Fruit fly (Drosophila melanogaster) whole organism, embryonic: ENCODE results near the gene Cyfip.

Experiments used
- Ada2b ChIP-seq: fragments of 200-800 bp; sonication (Bioruptor generic); IDR thresholded peaks from 2 replicates; pipeline ENCODE4 v1.3.6; 2022; ENCODE audit warnings: missing biosample characterization, missing genetic modification characterization
- Aef1 ChIP-seq: fragments of 200-800 bp; sonication (Bioruptor generic); IDR thresholded peaks from 3 replicates; pipeline ENCODE4 v1.3.6; 2022; ENCODE audit warnings: missing biosample characterization, missing genetic modification characterization
- B-H2 ChIP-seq: fragments of 200-800 bp; sonication (Bioruptor generic); optimal IDR thresholded peaks from 2 replicates; lab custom pipeline; 2018; ENCODE audit warnings: missing biosample characterization, mild to moderate bottlenecking, missing genetic modification characterization
- Blimp-1 ChIP-seq: fragments of 200-800 bp; sonication (Bioruptor generic); optimal IDR thresholded peaks from 3 replicates; lab custom pipeline; 2018; ENCODE audit warnings: missing biosample characterization, missing genetic modification characterization, mild to moderate bottlenecking, moderate library complexity, missing genetic modification reagents
- CG10209 ChIP-seq: fragments of 200-800 bp; sonication (Bioruptor generic); optimal IDR thresholded peaks from 3 replicates; lab custom pipeline; 2017; ENCODE audit warnings: missing biosample characterization, mild to moderate bottlenecking, missing genetic modification characterization, missing genetic modification reagents
- CG10543 ChIP-seq: fragments of 200-800 bp; sonication (Bioruptor generic); optimal IDR thresholded peaks from 3 replicates; lab custom pipeline; 2017; ENCODE audit warnings: missing biosample characterization, mild to moderate bottlenecking, missing genetic modification characterization, moderate library complexity
- CG12769 ChIP-seq: fragments of 200-800 bp; sonication (Bioruptor generic); optimal IDR thresholded peaks from 2 replicates; lab custom pipeline; 2019; ENCODE audit warnings: missing biosample characterization, mild to moderate bottlenecking, missing genetic modification characterization, moderate library complexity
- CG13287 ChIP-seq: fragments of 200-800 bp; sonication (Bioruptor generic); IDR thresholded peaks from 2 replicates; pipeline ENCODE4 v1.3.6; 2022; ENCODE audit warnings: missing biosample characterization, missing genetic modification characterization; ENCODE audit not compliant: partially characterized antibody
- CG13296 ChIP-seq: fragments of 200-800 bp; sonication (Bioruptor generic); optimal IDR thresholded peaks from 3 replicates; lab custom pipeline; 2018; ENCODE audit warnings: missing biosample characterization, mild to moderate bottlenecking, missing genetic modification characterization
- CG15479 ChIP-seq: fragments of 200-800 bp; sonication (Bioruptor generic); optimal IDR thresholded peaks from 3 replicates; lab custom pipeline; 2019; ENCODE audit warnings: missing biosample characterization, mild to moderate bottlenecking, missing genetic modification characterization, moderate library complexity
- CG33557 ChIP-seq: fragments of 200-800 bp; sonication (Bioruptor generic); optimal IDR thresholded peaks from 2 replicates; lab custom pipeline; 2019; ENCODE audit warnings: missing biosample characterization, mild to moderate bottlenecking, missing genetic modification characterization, moderate library complexity
- CG5180 ChIP-seq: fragments of 200-800 bp; sonication (Bioruptor generic); optimal IDR thresholded peaks from 3 replicates; lab custom pipeline; 2017; ENCODE audit warnings: missing biosample characterization, missing genetic modification characterization, mild to moderate bottlenecking, moderate library complexity, missing genetic modification reagents
- CG7556 ChIP-seq: fragments of 200-800 bp; sonication (Bioruptor generic); optimal IDR thresholded peaks from 2 replicates; lab custom pipeline; 2017; ENCODE audit warnings: missing biosample characterization, mild to moderate bottlenecking, missing genetic modification characterization
- Dip2 ChIP-seq: fragments of 200-800 bp; sonication (Bioruptor generic); IDR thresholded peaks from 2 replicates; pipeline ENCODE4 v1.3.6; 2022; ENCODE audit warnings: missing biosample characterization, missing genetic modification characterization
- E2f2 ChIP-seq: fragments of 200-800 bp; sonication (Bioruptor generic); IDR thresholded peaks from 2 replicates; pipeline ENCODE4 v1.3.6; 2022; ENCODE audit warnings: missing biosample characterization, missing genetic modification characterization
- Elba2 ChIP-seq: fragments of 200-800 bp; sonication (Bioruptor generic); optimal IDR thresholded peaks from 3 replicates; lab custom pipeline; 2016; ENCODE audit warnings: missing biosample characterization, missing genetic modification characterization
- Ets65A ChIP-seq: fragments of 200-800 bp; sonication (Bioruptor generic); peaks from one replicate; lab custom pipeline; 2016; ENCODE audit warnings: missing biosample characterization, missing genetic modification characterization
- Med ChIP-seq: fragments of 200-800 bp; sonication (Bioruptor generic); peaks from one replicate; lab custom pipeline; 2016; ENCODE audit warnings: missing biosample characterization, missing genetic modification characterization, mild to moderate bottlenecking, inconsistent platforms, moderate library complexity
- Meics ChIP-seq: fragments of 200-800 bp; sonication (Bioruptor generic); optimal IDR thresholded peaks from 2 replicates; lab custom pipeline; 2017; ENCODE audit warnings: missing biosample characterization, mild to moderate bottlenecking, missing genetic modification characterization
- Pdp1 ChIP-seq, 2 experiments: fragments of 200-800 bp; sonication (Bioruptor generic); optimal IDR thresholded peaks; 3 replicates each; lab custom pipeline; 2016; ENCODE audit warnings: missing biosample characterization in 2 of 2, missing genetic modification characterization in 2 of 2, mild to moderate bottlenecking in 1 of 2, moderate library complexity in 1 of 2
- Ravus ChIP-seq: fragments of 200-800 bp; sonication (Bioruptor generic); IDR thresholded peaks from 2 replicates; pipeline ENCODE4 v1.3.6; 2022; ENCODE audit warnings: missing biosample characterization, missing genetic modification characterization
- Scr ChIP-seq: fragments of 200-800 bp; sonication (Bioruptor generic); IDR thresholded peaks from 2 replicates; pipeline ENCODE4 v1.3.6; 2022; ENCODE audit warnings: missing biosample characterization, missing genetic modification characterization; ENCODE audit not compliant: partially characterized antibody
- Trl ChIP-seq, 3 experiments: fragments of >200 bp in 2 of 3; fragments of 200-800 bp in 1 of 3; sonication (Bioruptor generic) in 1 of 3; optimal IDR thresholded peaks; 2 replicates in 1 of 3; 3 replicates in 2 of 3; lab custom pipeline; 2016 to 2017; ENCODE audit warnings: missing biosample characterization in 1 of 3, missing genetic modification characterization in 1 of 3
- ac ChIP-seq: fragments of 200-800 bp; sonication (Bioruptor generic); optimal IDR thresholded peaks from 3 replicates; lab custom pipeline; 2017; ENCODE audit warnings: missing biosample characterization, mild to moderate bottlenecking, missing genetic modification characterization
- ato ChIP-seq: fragments of 200-800 bp; sonication (Bioruptor generic); IDR thresholded peaks from 2 replicates; pipeline ENCODE4 v1.3.6; 2022; ENCODE audit warnings: missing biosample characterization, missing genetic modification characterization; ENCODE audit not compliant: partially characterized antibody
- bowl ChIP-seq: fragments of 200-800 bp; sonication (Bioruptor generic); IDR thresholded peaks from 2 replicates; pipeline ENCODE4 v1.3.6; 2022; ENCODE audit warnings: missing biosample characterization, missing genetic modification characterization
- cg ChIP-seq: fragments of 200-800 bp; sonication (Bioruptor generic); optimal IDR thresholded peaks from 3 replicates; lab custom pipeline; 2019; ENCODE audit warnings: missing biosample characterization, mild to moderate bottlenecking, missing genetic modification characterization, moderate library complexity
- crc ChIP-seq: fragments of 200-800 bp; sonication (Bioruptor generic); optimal IDR thresholded peaks from 2 replicates; lab custom pipeline; 2016; ENCODE audit warnings: missing biosample characterization, missing genetic modification characterization
- crol ChIP-seq: fragments of 200-800 bp; sonication (Bioruptor generic); IDR thresholded peaks from 2 replicates; pipeline ENCODE4 v1.3.6; 2022; ENCODE audit warnings: missing biosample characterization, missing genetic modification characterization
- dimm ChIP-seq: fragments of 200-800 bp; sonication (Bioruptor generic); IDR thresholded peaks from 2 replicates; pipeline ENCODE4 v1.3.6; 2022; ENCODE audit warnings: missing biosample characterization, missing genetic modification characterization
- emc ChIP-seq: fragments of 200-800 bp; sonication (Bioruptor generic); optimal IDR thresholded peaks from 2 replicates; lab custom pipeline; 2016; ENCODE audit warnings: missing biosample characterization, missing genetic modification characterization
- exex ChIP-seq: fragments of 200-800 bp; sonication (Bioruptor generic); optimal IDR thresholded peaks from 4 replicates; lab custom pipeline; 2018; ENCODE audit warnings: missing biosample characterization, mild to moderate bottlenecking, missing genetic modification characterization, moderate library complexity
- fru ChIP-seq: fragments of >200 bp; optimal IDR thresholded peaks from 2 replicates; lab custom pipeline; 2017
- grn ChIP-seq: fragments of 200-800 bp; sonication (Bioruptor generic); optimal IDR thresholded peaks from 3 replicates; lab custom pipeline; 2017; ENCODE audit warnings: missing biosample characterization, missing genetic modification characterization
- her ChIP-seq: fragments of 200-800 bp; sonication (Bioruptor generic); optimal IDR thresholded peaks from 2 replicates; lab custom pipeline; 2016; ENCODE audit warnings: missing biosample characterization, missing genetic modification characterization
- ind ChIP-seq: fragments of 200-800 bp; sonication (Bioruptor generic); optimal IDR thresholded peaks from 3 replicates; lab custom pipeline; 2016; ENCODE audit warnings: missing biosample characterization, missing genetic modification characterization
- lbe ChIP-seq: fragments of 200-800 bp; sonication (Bioruptor generic); optimal IDR thresholded peaks from 2 replicates; lab custom pipeline; 2016; ENCODE audit warnings: missing biosample characterization, mild to moderate bottlenecking, missing genetic modification characterization
- maf-S ChIP-seq: fragments of 200-800 bp; sonication (Bioruptor generic); optimal IDR thresholded peaks from 2 replicates; lab custom pipeline; 2016; ENCODE audit warnings: missing biosample characterization, missing genetic modification characterization
- peb ChIP-seq: fragments of 200-800 bp; sonication (Bioruptor generic); IDR thresholded peaks from 2 replicates; pipeline ENCODE4 v1.3.6; 2022; ENCODE audit warnings: missing biosample characterization, missing genetic modification characterization
- sens ChIP-seq: fragments of 200-800 bp; sonication (Bioruptor generic); peaks from one replicate; lab custom pipeline; 2016; ENCODE audit warnings: missing biosample characterization, missing genetic modification characterization
- sim ChIP-seq: fragments of 200-800 bp; sonication (Bioruptor generic); IDR thresholded peaks from 2 replicates; pipeline ENCODE4 v1.3.6; 2022; ENCODE audit warnings: missing biosample characterization, missing genetic modification characterization
- slp2 ChIP-seq: fragments of 200-800 bp; sonication (Bioruptor generic); optimal IDR thresholded peaks from 2 replicates; lab custom pipeline; 2016; ENCODE audit warnings: missing biosample characterization, missing genetic modification characterization
- sug ChIP-seq: fragments of 200-800 bp; optimal IDR thresholded peaks from 2 replicates; lab custom pipeline; 2019; ENCODE audit warnings: missing biosample characterization, mild to moderate bottlenecking, missing genetic modification characterization, moderate library complexity
- tgo ChIP-seq: fragments of 200-800 bp; sonication (Bioruptor generic); IDR thresholded peaks from 3 replicates; pipeline ENCODE4 v1.3.6; 2022; ENCODE audit warnings: missing biosample characterization, missing genetic modification characterization
- tio ChIP-seq: fragments of 200-800 bp; sonication (Bioruptor generic); optimal IDR thresholded peaks from 2 replicates; lab custom pipeline; 2017; ENCODE audit warnings: missing biosample characterization, missing genetic modification characterization, inconsistent platforms
- trem ChIP-seq: fragments of 200-800 bp; optimal IDR thresholded peaks from 3 replicates; lab custom pipeline; 2019; ENCODE audit warnings: missing biosample characterization, mild to moderate bottlenecking, missing genetic modification characterization, moderate library complexity
- vvl ChIP-seq: fragments of 200-800 bp; sonication (Bioruptor generic); IDR thresholded peaks from 2 replicates; pipeline ENCODE4 v1.3.6; 2022; ENCODE audit warnings: missing biosample characterization, missing genetic modification characterization

The Cyfip gene

dm6 chr3R:15342926-15343685 is 10.0 kb downstream of the Cyfip start, which contains the start of gene Nagk (continued):
- peak; percentile 95 for TF ChIP-seq sens
- TF ChIP-seq CG13287 (GFP tag; lab: Robert Waterston, UW): peak; percentile 36; the same call in 1 of the 2 replicates
- peak; percentile 11; the same call in 1 of the 3 replicates for TF ChIP-seq Aef1
- peak; percentile 59 for TF ChIP-seq ind (GFP tag; lab: Kevin White, UChicago)
- TF ChIP-seq emc (GFP tag; lab: Kevin White, UChicago): peak; percentile 45
- peak; percentile 40 for TF ChIP-seq CG13296 (GFP tag; lab: Kevin White, UChicago)
- TF ChIP-seq dimm (GFP tag; lab: Robert Waterston, UW): no peak
- TF ChIP-seq crol (GFP tag; lab: Robert Waterston, UW): no peak
- peak; percentile 30 for TF ChIP-seq maf-S (GFP tag; lab: Kevin White, UChicago)
- TF ChIP-seq Dip2 (GFP tag; lab: Robert Waterston, UW): no peak
- no peak for TF ChIP-seq bowl
- peak; percentile 12 for TF ChIP-seq crc (GFP tag; lab: Kevin White, UChicago)
- peak; percentile 87 for TF ChIP-seq E2f2 (GFP tag; lab: Robert Waterston, UW)
- no peak for TF ChIP-seq fru (lab: Kevin White, UChicago)
- peak; percentile 67 for TF ChIP-seq CG10543
- peak; percentile 64 for TF ChIP-seq sug
- no peak for TF ChIP-seq tio (GFP tag; lab: Kevin White, UChicago)
- peak; percentile 81 for TF ChIP-seq CG7556
- no peak for TF ChIP-seq peb (GFP tag; lab: Robert Waterston, UW)
- TF ChIP-seq vvl (GFP tag; lab: Robert Waterston, UW): peak; percentile 13; the same call in 1 of the 2 replicates
- TF ChIP-seq lbe: peak; percentile 55
- TF ChIP-seq Scr: no peak

- TF ChIP-seq grn (GFP tag; lab: Kevin White, UChicago) (peak; percentile 80), slp2 (GFP tag; lab: Kevin White, UChicago) (no peak), trem (no peak), exex (peak; percentile 3), sim (GFP tag; lab: Robert Waterston, UW) (0 out of 2 replicates have a peak, but pooled peaks have one; percentile 7), Ravus (no peak), cg (peak; percentile 76), tgo (GFP tag; lab: Robert Waterston, UW) (no peak), Pdp1 (GFP tag; optimal IDR thresholded peaks at IDR 0.05; lab: Kevin White, UChicago) (peak in 1 of 2 experiments; percentile 52), Ada2b (GFP tag; lab: Robert Waterston, UW) (no peak), CG33557 (peak; percentile 9), Elba2 (peak; percentile 83), Trl (optimal IDR thresholded peaks at IDR 0.05; lab: Kevin White, UChicago) (peak in 1 of 2 experiments; percentile 5), Trl (GFP tag; optimal IDR thresholded peaks at IDR 0.05; lab: Kevin White, UChicago) (no peak), her (GFP tag; lab: Kevin White, UChicago) (no peak), CG10209 (GFP tag; lab: Kevin White, UChicago) (no peak), sens (peak; percentile 26), B-H2 (GFP tag; lab: Kevin White, UChicago) (no peak), CG5180 (GFP tag; lab: Kevin White, UChicago) (peak; percentile 44), sug (peak; percentile 22), ato (no peak), Ets65A (GFP tag; lab: Kevin White, UChicago) (no peak), Meics (GFP tag; lab: Kevin White, UChicago) (no peak), Med (GFP tag; lab: Kevin White, UChicago) (peak; percentile 3), Blimp-1 (peak; percentile 98), ac (GFP tag; lab: Kevin White, UChicago) (peak; percentile 10), fru (lab: Kevin White, UChicago) (no peak), CG12769 (peak; percentile 31), crol (GFP tag; lab: Robert Waterston, UW) (no peak), CG15479 (GFP tag; lab: Kevin White, UChicago) (peak; percentile 80)
These were observed 12.3 kb downstream of the Cyfip start for dm6 chr3R:15345198-15346017.
